Fruit fly (Drosophila melanogaster) whole organism, adult: Measurements from ENCODE around the gene Ptpmeg2.

Experiments
- CG11617 ChIP-seq: fragments of 200-800 bp; sonication (Bioruptor generic); optimal IDR thresholded peaks from 2 replicates; lab custom pipeline; 2017; ENCODE audit warnings: mild to moderate bottlenecking, missing biosample characterization, missing genetic modification reagents, missing genetic modification characterization
- CG14711 ChIP-seq: fragments of 200-800 bp; sonication (Bioruptor generic); optimal IDR thresholded peaks from 2 replicates; lab custom pipeline; 2018; ENCODE audit warnings: missing biosample characterization, mild to moderate bottlenecking, missing genetic modification characterization, moderate library complexity
- CG7045 ChIP-seq: fragments of 200-800 bp; sonication (Bioruptor generic); optimal IDR thresholded peaks from 2 replicates; lab custom pipeline; 2017; ENCODE audit warnings: missing biosample characterization, mild to moderate bottlenecking, missing genetic modification characterization
- cic ChIP-seq: fragments of 200-800 bp; sonication (Bioruptor generic); optimal IDR thresholded peaks from 2 replicates; lab custom pipeline; 2017; ENCODE audit warnings: missing biosample characterization, mild to moderate bottlenecking, missing genetic modification characterization, moderate library complexity
- kay ChIP-seq: fragments of 200-800 bp; sonication (Bioruptor generic); peaks from one replicate; lab custom pipeline; 2016; ENCODE audit warnings: missing biosample characterization, missing genetic modification characterization, borderline replicate concordance
- ovo ChIP-seq: fragments of 200-800 bp; sonication (Bioruptor generic); optimal IDR thresholded peaks from 2 replicates; lab custom pipeline; 2016; ENCODE audit warnings: missing biosample characterization, missing genetic modification characterization

DNA sequence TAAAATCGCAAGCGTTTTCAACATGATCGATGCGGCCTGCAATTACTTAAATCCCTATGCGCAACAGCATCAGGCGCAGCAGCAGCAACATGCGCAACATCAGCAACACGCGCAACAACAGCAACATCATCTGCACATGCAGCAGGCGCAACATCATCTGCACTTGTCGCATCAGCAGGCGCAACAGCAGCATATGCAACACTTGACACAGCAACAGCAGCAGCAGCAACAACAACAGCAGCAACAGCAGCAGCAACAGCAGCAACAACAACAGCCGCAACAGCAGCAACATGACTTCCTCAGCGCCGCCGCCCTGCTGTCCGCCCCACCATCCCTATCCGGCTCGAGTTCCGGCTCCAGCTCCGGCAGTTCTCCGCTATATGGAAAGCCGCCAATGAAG is 35.7 kb upstream of the Ptpmeg2 start:
- no peak for TF ChIP-seq CG7045
- TF ChIP-seq kay = no peak
- TF ChIP-seq CG14711 (tag; lab: Kevin White, UChicago) = no peak
- TF ChIP-seq cic (GFP tag; lab: Kevin White, UChicago) = no peak
- TF ChIP-seq ovo (GFP tag; lab: Kevin White, UChicago) = no peak
- TF ChIP-seq CG11617 = no peak
